Worm (Caenorhabditis elegans): ENCODE measurements around the gene rcq-5.

rcq-5 gene

DNA sequence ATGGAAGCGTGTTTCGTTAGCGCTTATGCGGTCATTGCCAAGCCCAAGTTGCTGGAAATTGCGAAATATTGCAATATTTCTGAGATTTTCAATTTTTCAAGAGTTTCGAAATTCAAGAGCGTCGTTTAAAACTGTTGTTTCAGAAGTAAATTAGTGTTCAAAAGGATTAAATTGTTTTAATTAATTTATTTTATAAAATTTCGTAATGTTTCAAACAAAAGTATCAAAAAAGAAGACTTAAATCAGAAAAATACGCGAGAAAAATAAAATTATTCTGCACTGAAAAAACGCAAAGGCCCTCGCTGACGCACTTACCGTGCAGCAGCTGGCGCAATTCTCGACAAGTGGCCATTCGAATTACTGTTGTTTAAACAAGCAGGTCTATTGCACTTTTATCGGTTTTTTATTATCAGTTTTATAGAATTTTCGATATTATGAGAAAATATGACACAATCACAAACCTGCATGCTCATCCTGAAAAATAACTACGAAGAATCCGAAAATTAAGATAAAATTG is 53.7 kb downstream of the rcq-5 start, which contains the start of gene tif-1A (continued):
- peak; percentile 66 for TF ChIP-seq spr-1 (tag; optimal IDR thresholded peaks at IDR 0.05)
- TF ChIP-seq php-3 (GFP tag; IDR thresholded peaks at IDR 0.05), result peak; percentile 98
- TF ChIP-seq fkh-10 (GFP tag; optimal IDR thresholded peaks at IDR 0.05), result peak; percentile 26
- TF ChIP-seq hlh-30 (tag; optimal IDR thresholded peaks at IDR 0.05; ENCODE audit: insufficient read depth), result peak; percentile 72
- peak; percentile 61 for TF ChIP-seq pqm-1 (tag; optimal IDR thresholded peaks at IDR 0.05)
- TF ChIP-seq sdz-12 (GFP tag; optimal IDR thresholded peaks at IDR 0.05), result no peak
- TF ChIP-seq F49E8.2 (tag; optimal IDR thresholded peaks at IDR 0.05; ENCODE audit: borderline replicate concordance), result peak; percentile 15
- TF ChIP-seq nhr-28 (tag; optimal IDR thresholded peaks at IDR 0.05), result peak; percentile 72
- peak in 1 of 2 experiments; percentile 71 for TF ChIP-seq hif-1 (tag; optimal IDR thresholded peaks at IDR 0.05)
- TF ChIP-seq T20F7.1 (GFP tag; optimal IDR thresholded peaks at IDR 0.05), result peak; percentile 73
- TF ChIP-seq nhr-48 (tag; optimal IDR thresholded peaks at IDR 0.05), result peak; percentile 66
- TF ChIP-seq madf-5 (GFP tag; IDR thresholded peaks at IDR 0.05), result no peak
- no peak for TF ChIP-seq ZK337.2 (GFP tag; IDR thresholded peaks at IDR 0.05)
- peak; percentile 73 for TF ChIP-seq tra-1 (GFP tag; IDR thresholded peaks at IDR 0.05)
- TF ChIP-seq lin-1 (GFP tag; IDR thresholded peaks at IDR 0.05), result peak; percentile 79
- no peak for TF ChIP-seq Y105C5A.15 (GFP tag; IDR thresholded peaks at IDR 0.05)
- no peak for TF ChIP-seq saeg-2 (GFP tag; IDR thresholded peaks at IDR 0.05)
- no peak for TF ChIP-seq R02D3.7 (tag; optimal IDR thresholded peaks at IDR 0.05)
- TF ChIP-seq nhr-42 (GFP tag; IDR thresholded peaks at IDR 0.05), result no peak
- no peak for TF ChIP-seq egl-27 (tag; optimal IDR thresholded peaks at IDR 0.05)
- TF ChIP-seq duxl-1 (tag; optimal IDR thresholded peaks at IDR 0.05; ENCODE audit: poor library complexity), result peak; percentile 55
- TF ChIP-seq vab-7 (GFP tag; IDR thresholded peaks at IDR 0.05), result no peak
- TF ChIP-seq madf-9 (GFP tag; conservative IDR thresholded peaks at IDR 0.05), result no peak
- TF ChIP-seq ztf-11 (tag; optimal IDR thresholded peaks at IDR 0.05), result no peak
- no peak for TF ChIP-seq daf-19 (GFP tag; conservative IDR thresholded peaks at IDR 0.05)
- no peak for TF ChIP-seq attf-4 (tag; optimal IDR thresholded peaks at IDR 0.05)
- peak; percentile 82 for TF ChIP-seq rbr-2 (tag; optimal IDR thresholded peaks at IDR 0.05)
- TF ChIP-seq cey-2 (tag; optimal IDR thresholded peaks at IDR 0.05; ENCODE audit: borderline replicate concordance, insufficient read depth), result no peak
- no peak for TF ChIP-seq nhr-76 (tag; optimal IDR thresholded peaks at IDR 0.05)
- no peak for TF ChIP-seq lin-39 (tag; optimal IDR thresholded peaks at IDR 0.05)
- peak; percentile 87 for TF ChIP-seq mes-2 (tag; optimal IDR thresholded peaks at IDR 0.05; ENCODE audit: poor library complexity, severe bottlenecking)
- TF ChIP-seq nhr-102 (tag; optimal IDR thresholded peaks at IDR 0.05), result peak; percentile 87
- TF ChIP-seq hlh-11 (tag; optimal IDR thresholded peaks at IDR 0.05), result peak; percentile 92
- no peak for TF ChIP-seq zip-11 (GFP tag; IDR thresholded peaks at IDR 0.05)
- no peak for TF ChIP-seq unc-39 (tag; optimal IDR thresholded peaks at IDR 0.05)
- TF ChIP-seq Y75B8A.6 (GFP tag; IDR thresholded peaks at IDR 0.05), result no peak
- TF ChIP-seq zip-2 (tag; optimal IDR thresholded peaks at IDR 0.05), result peak; percentile 72
- TF ChIP-seq ceh-20 (GFP tag; IDR thresholded peaks at IDR 0.05), result 0 out of 2 replicates have a peak, but pooled peaks have one; percentile 28
- TF ChIP-seq aly-2 (tag; optimal IDR thresholded peaks at IDR 0.05), result no peak
- TF ChIP-seq lin-13 (GFP tag; optimal IDR thresholded peaks at IDR 0.05), result peak; percentile 51
- TF ChIP-seq zag-1 (tag; optimal IDR thresholded peaks at IDR 0.05), result no peak
- TF ChIP-seq dmd-8 (GFP tag; IDR thresholded peaks at IDR 0.05), result no peak
- no peak for TF ChIP-seq spr-3 (GFP tag; optimal IDR thresholded peaks at IDR 0.05)
- TF ChIP-seq daf-16 (GFP tag; optimal IDR thresholded peaks at IDR 0.05), result peak; percentile 6 to 54
- TF ChIP-seq daf-16 (tag; optimal IDR thresholded peaks at IDR 0.05), result peak; percentile 93
- no peak for TF ChIP-seq zfp-2 (tag; optimal IDR thresholded peaks at IDR 0.05)
- TF ChIP-seq nhr-41 (GFP tag; IDR thresholded peaks at IDR 0.05), result no peak
- no peak for TF ChIP-seq ceh-32 (tag; optimal IDR thresholded peaks at IDR 0.05; ENCODE audit: poor library complexity)
- peak; percentile 38; the same call in 1 of the 2 replicates for TF ChIP-seq pha-4 (GFP tag; IDR thresholded peaks at IDR 0.05)
- peak; percentile 37 for TF ChIP-seq pha-4 (tag; optimal IDR thresholded peaks at IDR 0.05)
- TF ChIP-seq F44E2.7 (GFP tag; IDR thresholded peaks at IDR 0.05), result no peak

Data from whole organism, L4 larva.